Worm (Caenorhabditis elegans) whole organism, mixed stage, embryonic: ENCODE measurements around the gene F42H10.2.

Experiments used
- ceh-83 ChIP-seq: fragments of 200-800 bp; sonication (Bioruptor generic); optimal IDR thresholded peaks from 2 replicates; lab custom pipeline; 2018; ENCODE audit warnings: mild to moderate bottlenecking, missing genetic modification characterization, missing compliant biosample characterization
- elt-3 ChIP-seq: fragments of 150-350 bp; optimal IDR thresholded peaks from 2 replicates; lab custom pipeline; 2014; ENCODE audit warnings: missing biosample characterization, missing genetic modification characterization
- mls-2 ChIP-seq: sonication (generic microtip); optimal IDR thresholded peaks from 2 replicates; lab custom pipeline; 2016; ENCODE audit warnings: mild to moderate bottlenecking, missing genetic modification characterization, moderate library complexity, missing compliant biosample characterization
- pha-4 ChIP-seq: fragments of 150-350 bp; optimal IDR thresholded peaks from 2 replicates; lab custom pipeline; 2018; ENCODE audit warnings: missing biosample characterization, missing genetic modification reagents, missing genetic modification characterization
- tbx-8 ChIP-seq: fragments of 200-800 bp; sonication (Bioruptor generic); optimal IDR thresholded peaks from 2 replicates; lab custom pipeline; 2018; ENCODE audit warnings: mild to moderate bottlenecking, missing genetic modification characterization, moderate library complexity, missing compliant biosample characterization
- unc-39 ChIP-seq: fragments of 150-350 bp; optimal IDR thresholded peaks from 2 replicates; lab custom pipeline; 2014; ENCODE audit warnings: missing biosample characterization, missing genetic modification characterization

DNA sequence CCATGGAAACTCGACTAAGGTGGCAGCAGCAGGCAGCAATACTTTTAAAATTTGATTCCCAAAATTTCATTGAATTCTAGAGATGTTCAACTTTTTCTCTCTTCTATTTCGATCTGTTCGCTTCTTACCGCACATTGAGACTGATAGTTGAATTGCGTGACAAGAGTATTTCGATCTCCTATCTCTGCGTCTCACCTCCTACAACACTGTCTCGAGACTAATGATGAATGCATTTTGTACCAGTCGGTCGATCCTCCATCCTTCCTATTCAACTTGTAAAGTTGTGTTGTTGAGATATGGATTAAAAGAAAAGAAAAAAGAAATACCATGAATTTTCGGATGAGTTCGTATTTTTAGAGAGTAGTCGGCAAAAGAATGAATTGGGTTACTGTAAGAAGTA, 39.2 kb upstream of the F42H10.2 start:
- no peak for TF ChIP-seq mls-2 (tag; lab: Kevin White, UChicago)
- no peak for TF ChIP-seq elt-3 (tag; lab: Kevin White, UChicago)
- TF ChIP-seq unc-39 (tag; lab: Kevin White, UChicago), result no peak
- TF ChIP-seq ceh-83 (GFP tag; lab: Kevin White, UChicago), result no peak
- no peak for TF ChIP-seq pha-4 (tag; lab: Kevin White, UChicago)
- no peak for TF ChIP-seq tbx-8 (GFP tag; lab: Kevin White, UChicago)
